Fruit fly (Drosophila melanogaster) Kc167 (cell line): ENCODE results near the gene emc.

Experiments
- Myc ChIP-seq: fragments of >200 bp; optimal IDR thresholded peaks from 2 replicates; lab custom pipeline; 2017; ENCODE audit warnings: missing external identifiers
- Sin3A ChIP-seq: fragments of >200 bp; optimal IDR thresholded peaks from 2 replicates; lab custom pipeline; 2018; ENCODE audit warnings: missing external identifiers
- h ChIP-seq: fragments of >200 bp; optimal IDR thresholded peaks from 3 replicates; lab custom pipeline; 2018; ENCODE audit warnings: missing external identifiers
- insv ChIP-seq: fragments of >200 bp; optimal IDR thresholded peaks from 3 replicates; lab custom pipeline; 2018; ENCODE audit warnings: missing external identifiers
- psq ChIP-seq: fragments of >200 bp; optimal IDR thresholded peaks from 2 replicates; lab custom pipeline; 2017; ENCODE audit warnings: missing external identifiers
- ttk ChIP-seq: sonication (Bioruptor generic); optimal IDR thresholded peaks from 2 replicates; lab custom pipeline; 2017; ENCODE audit warnings: missing external identifiers

The emc gene

dm6 chr3L:738523-739356 is 10.5 kb upstream of the emc start:
- TF ChIP-seq Myc = no peak
- no peak for TF ChIP-seq insv (lab: Kevin White, UChicago)
- TF ChIP-seq Sin3A = no peak
- TF ChIP-seq psq = no peak
- TF ChIP-seq ttk (lab: Kevin White, UChicago) = no peak
- no peak for TF ChIP-seq h (lab: Kevin White, UChicago)

DNA sequence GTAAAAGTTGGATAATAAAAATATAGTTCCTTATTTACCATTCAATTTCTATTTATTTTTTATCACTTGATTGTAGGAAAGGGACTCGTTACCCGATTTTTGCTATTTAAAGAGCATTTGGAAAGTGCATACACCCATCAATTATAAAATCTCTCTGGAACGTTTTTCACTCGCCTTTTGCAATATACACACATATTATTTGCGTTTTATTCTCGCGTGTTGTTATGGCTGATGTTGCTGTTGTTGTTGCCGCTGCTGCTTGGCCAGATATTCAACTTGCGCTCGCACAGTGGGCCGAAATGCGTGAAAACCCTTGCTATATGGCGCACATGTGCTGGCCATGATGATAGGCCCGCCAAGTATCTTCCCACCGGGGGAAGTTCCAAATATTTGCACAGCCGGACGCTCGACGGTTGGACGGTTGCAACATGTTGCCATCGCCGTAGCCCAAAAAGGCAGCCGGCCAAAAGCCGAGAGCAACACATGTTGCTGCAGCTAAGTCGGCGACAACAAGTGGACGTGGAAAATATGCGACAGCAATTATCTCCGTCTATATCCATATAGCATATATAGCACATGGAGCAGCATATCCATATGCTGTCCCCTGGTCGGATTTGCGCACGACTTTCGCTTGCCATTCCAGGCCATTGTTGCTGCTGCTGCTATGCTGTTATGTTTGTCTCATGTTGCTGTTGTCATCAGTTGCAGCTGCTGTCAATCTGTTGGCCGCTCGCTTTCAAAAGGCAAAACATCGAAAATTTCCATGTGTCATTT is 9.7 kb upstream of the emc start:
- TF ChIP-seq ttk (lab: Kevin White, UChicago) = no peak
- no peak for TF ChIP-seq Sin3A
- TF ChIP-seq Myc = no peak
- no peak for TF ChIP-seq insv (lab: Kevin White, UChicago)
- TF ChIP-seq psq = no peak
- no peak for TF ChIP-seq h (lab: Kevin White, UChicago)

- TF ChIP-seq ttk (lab: Kevin White, UChicago) (no peak), insv (lab: Kevin White, UChicago) (no peak), Sin3A (no peak), h (lab: Kevin White, UChicago) (no peak), psq (no peak), Myc (no peak)
Measured at dm6 chr3L:741687-742086, 7.5 kb upstream of the emc start.

dm6 chr3L:742389-742951 is 6.7 kb upstream of the emc start:
- no peak for TF ChIP-seq ttk (lab: Kevin White, UChicago)
- TF ChIP-seq psq = no peak
- no peak for TF ChIP-seq insv (lab: Kevin White, UChicago)
- TF ChIP-seq Sin3A = no peak
- no peak for TF ChIP-seq h (lab: Kevin White, UChicago)
- no peak for TF ChIP-seq Myc

DNA sequence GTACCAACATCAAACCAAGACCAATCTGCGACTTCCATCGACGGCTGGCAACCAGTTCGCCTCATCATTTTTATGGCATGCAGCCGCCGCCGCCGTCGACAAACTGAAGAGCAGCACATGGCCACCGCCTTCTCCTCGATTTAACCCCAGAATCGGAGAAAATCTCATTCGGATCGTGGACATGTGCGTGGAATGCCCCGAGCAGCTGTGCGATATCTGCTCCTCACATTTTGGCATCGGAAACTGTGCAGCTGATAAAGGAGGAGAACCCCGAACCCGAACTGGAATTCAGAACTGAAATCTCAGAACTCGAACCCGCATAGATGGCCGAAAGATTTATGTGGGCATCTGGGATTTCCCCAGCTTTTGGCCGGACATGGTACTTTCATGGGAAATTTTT is 6.0 kb upstream of the emc start:
- TF ChIP-seq h (lab: Kevin White, UChicago) = no peak
- no peak for TF ChIP-seq Sin3A

- TF ChIP-seq Sin3A (no peak), Myc (no peak), h (lab: Kevin White, UChicago) (no peak), ttk (lab: Kevin White, UChicago) (no peak), psq (no peak), insv (lab: Kevin White, UChicago) (no peak)
Measured at dm6 chr3L:744290-744804, 4.9 kb upstream of the emc start.

DNA sequence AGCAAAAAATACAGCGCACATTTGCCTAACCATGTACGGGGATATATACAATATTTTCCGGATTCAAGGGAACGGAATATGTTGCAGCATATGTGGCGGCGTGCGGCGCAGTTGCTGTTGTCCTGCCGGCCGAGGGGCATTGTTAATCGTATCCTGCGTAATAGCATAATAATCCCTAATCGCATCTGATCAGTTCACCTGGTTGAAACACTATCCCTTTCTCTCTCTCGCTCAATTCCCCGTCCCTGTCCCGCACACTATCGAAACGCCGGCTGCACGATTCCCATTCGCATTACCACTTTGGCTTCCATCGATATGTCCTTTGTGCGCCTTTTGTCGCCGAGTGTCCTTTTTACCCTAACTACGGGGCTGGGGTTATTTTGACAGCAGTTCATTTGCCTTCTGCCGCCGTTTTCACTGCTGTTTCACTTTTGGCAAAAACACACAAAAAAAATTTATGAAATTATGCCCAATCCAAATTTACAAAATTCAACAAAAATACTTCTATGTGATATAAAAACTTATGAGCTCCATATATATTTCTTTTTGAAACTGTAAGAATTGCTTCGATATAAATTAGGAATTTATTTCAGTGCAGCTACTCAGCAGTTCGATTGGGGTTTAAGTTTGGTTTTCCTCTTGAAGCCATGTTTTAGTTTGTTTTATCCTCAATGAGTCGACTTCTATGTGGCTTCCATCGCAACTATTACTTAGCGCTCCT is 3.8 kb upstream of the emc start:
- TF ChIP-seq psq (no peak), h (lab: Kevin White, UChicago) (no peak), ttk (lab: Kevin White, UChicago) (no peak), Myc (no peak), insv (lab: Kevin White, UChicago) (no peak), Sin3A (no peak)

- TF ChIP-seq Myc = no peak
- no peak for TF ChIP-seq h (lab: Kevin White, UChicago)
- TF ChIP-seq insv (lab: Kevin White, UChicago) = no peak
- no peak for TF ChIP-seq Sin3A
- no peak for TF ChIP-seq psq
- TF ChIP-seq ttk (lab: Kevin White, UChicago) = no peak
Measured at dm6 chr3L:746345-746932, 2.8 kb upstream of the emc start.

dm6 chr3L:747008-747407 is 2.2 kb upstream of the emc start:
- TF ChIP-seq h (lab: Kevin White, UChicago) (no peak), ttk (lab: Kevin White, UChicago) (no peak), psq (no peak), insv (lab: Kevin White, UChicago) (no peak), Myc (no peak), Sin3A (no peak)

DNA sequence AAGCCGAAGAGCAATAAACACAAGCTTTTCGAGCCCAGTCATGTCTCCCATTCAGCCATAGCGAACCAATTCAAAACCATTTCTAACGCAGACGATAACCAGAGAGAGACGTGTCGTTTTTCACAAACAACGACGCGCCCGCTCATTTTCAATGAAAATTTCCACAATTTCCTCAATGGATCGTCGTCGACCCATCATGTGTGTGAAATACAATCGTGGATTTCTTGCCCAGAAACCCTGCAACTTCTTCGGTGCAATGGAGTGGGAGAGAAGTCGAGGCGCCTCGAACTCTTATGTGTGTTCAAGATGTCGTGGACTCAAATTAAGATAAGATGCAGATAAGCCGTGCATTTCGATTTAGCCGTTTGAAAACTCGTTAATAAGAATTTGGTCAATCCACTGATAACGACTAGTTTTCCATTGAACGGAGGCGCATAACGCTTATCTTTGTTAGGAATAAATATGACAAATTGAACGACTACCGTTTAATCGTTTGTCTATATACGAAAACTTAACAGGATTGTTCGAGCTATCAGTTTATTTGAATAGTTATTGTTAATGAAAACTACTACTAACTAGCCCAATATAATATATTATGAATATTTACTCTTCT is 1.4 kb upstream of the emc start:
- TF ChIP-seq h (lab: Kevin White, UChicago) (no peak), Sin3A (no peak), ttk (lab: Kevin White, UChicago) (no peak), insv (lab: Kevin White, UChicago) (no peak), Myc (no peak), psq (no peak)
